Fruit fly (Drosophila melanogaster) whole organism, pupa: Measurements from ENCODE around the gene CG14840.

Experiments used
- CG10348 ChIP-seq: fragments of 200-800 bp; sonication (Bioruptor generic); IDR thresholded peaks from 2 replicates; pipeline ENCODE4 v1.3.6; 2022; ENCODE audit warnings: missing biosample characterization, missing genetic modification characterization
- CG12605 ChIP-seq: fragments of 200-800 bp; sonication (Bioruptor generic); IDR thresholded peaks from 2 replicates; pipeline ENCODE4 v1.3.6; 2022; ENCODE audit warnings: missing biosample characterization, missing genetic modification characterization
- CG13204 ChIP-seq: fragments of 200-800 bp; sonication (Bioruptor generic); optimal IDR thresholded peaks from 2 replicates; lab custom pipeline; 2018; ENCODE audit warnings: missing biosample characterization, mild to moderate bottlenecking, missing genetic modification characterization, moderate library complexity
- CG14655 ChIP-seq: fragments of 200-800 bp; sonication (Bioruptor generic); optimal IDR thresholded peaks from 3 replicates; lab custom pipeline; 2017; ENCODE audit warnings: mild to moderate bottlenecking, missing biosample characterization, missing genetic modification reagents, missing genetic modification characterization
- CG4496 ChIP-seq: fragments of 200-800 bp; sonication (Bioruptor generic); IDR thresholded peaks from 3 replicates; pipeline ENCODE4 v1.3.6; 2022; ENCODE audit warnings: missing biosample characterization, missing genetic modification characterization
- CG8301 ChIP-seq: fragments of 200-800 bp; sonication (Bioruptor generic); optimal IDR thresholded peaks from 2 replicates; lab custom pipeline; 2018; ENCODE audit warnings: missing biosample characterization, mild to moderate bottlenecking, missing genetic modification characterization
- CG9948 ChIP-seq: fragments of 200-800 bp; sonication (Bioruptor generic); optimal IDR thresholded peaks from 2 replicates; lab custom pipeline; 2018; ENCODE audit warnings: missing biosample characterization, mild to moderate bottlenecking, missing genetic modification characterization, moderate library complexity
- EcR ChIP-seq: fragments of 200-800 bp; sonication (Bioruptor generic); optimal IDR thresholded peaks from 3 replicates; lab custom pipeline; 2019; ENCODE audit warnings: missing biosample characterization, missing genetic modification characterization, mild to moderate bottlenecking, moderate library complexity, missing genetic modification reagents
- Ets98B ChIP-seq: fragments of 200-800 bp; sonication (Bioruptor generic); IDR thresholded peaks from 2 replicates; pipeline ENCODE4 v1.3.6; 2022; ENCODE audit warnings: missing biosample characterization, missing genetic modification characterization
- Pif1A ChIP-seq: fragments of 200-800 bp; sonication (Bioruptor generic); optimal IDR thresholded peaks from 3 replicates; lab custom pipeline; 2016; ENCODE audit warnings: missing biosample characterization, missing genetic modification characterization
- Pif1B ChIP-seq: fragments of 200-800 bp; sonication (Bioruptor generic); optimal IDR thresholded peaks from 3 replicates; lab custom pipeline; 2016; ENCODE audit warnings: missing biosample characterization, missing genetic modification characterization
- gl ChIP-seq: fragments of 200-800 bp; sonication (Bioruptor generic); optimal IDR thresholded peaks from 2 replicates; lab custom pipeline; 2018; ENCODE audit warnings: missing biosample characterization, mild to moderate bottlenecking, missing genetic modification characterization
- rn ChIP-seq: fragments of 200-800 bp; sonication (Bioruptor generic); IDR thresholded peaks from 2 replicates; pipeline ENCODE4 v1.3.6; 2022; ENCODE audit warnings: missing biosample characterization, missing genetic modification characterization

- TF ChIP-seq Pif1B (no peak), gl (tag; lab: Kevin White, UChicago) (no peak), CG9948 (tag; lab: Kevin White, UChicago) (peak; percentile 41), CG14655 (GFP tag; lab: Kevin White, UChicago) (no peak), rn (GFP tag; lab: Robert Waterston, UW) (peak; percentile 25; the same call in 1 of the 2 replicates), CG8301 (tag; lab: Kevin White, UChicago) (peak; percentile 27), CG10348 (GFP tag; lab: Robert Waterston, UW) (no peak), Ets98B (GFP tag; lab: Robert Waterston, UW) (no peak), Pif1A (no peak), EcR (no peak), CG12605 (GFP tag; lab: Robert Waterston, UW) (no peak), CG4496 (GFP tag; lab: Robert Waterston, UW) (no peak), CG13204 (GFP tag; lab: Kevin White, UChicago) (no peak)
Measured at dm6 chr3R:14308801-14309217, 47.8 kb upstream of the CG14840 start, which contains the start of gene Polr2I.
